Worm (Caenorhabditis elegans) whole organism, young adult: ENCODE measurements around the gene T19D2.3.

Experiments
- B0035.1 ChIP-seq: sonication (generic microtip); optimal IDR thresholded peaks from 2 replicates; lab custom pipeline; 2016; ENCODE audit warnings: missing genetic modification characterization, mild to moderate bottlenecking, missing compliant biosample characterization, missing genotype, missing genetic modification reagents
- C17E4.6 ChIP-seq: fragments of 200-800 bp; sonication (Bioruptor generic); IDR thresholded peaks from 2 replicates; pipeline ENCODE4 v1.3.6; 2022; ENCODE audit warnings: missing genetic modification reagents, missing genetic modification characterization, missing compliant biosample characterization
- F52B5.7 ChIP-seq: sonication (generic microtip); optimal IDR thresholded peaks from 2 replicates; lab custom pipeline; 2016; ENCODE audit warnings: mild to moderate bottlenecking, missing genetic modification characterization, missing compliant biosample characterization
- F55B11.4 ChIP-seq: sonication (generic microtip); optimal IDR thresholded peaks from 2 replicates; lab custom pipeline; 2016; ENCODE audit warnings: missing compliant biosample characterization, missing genetic modification characterization, borderline replicate concordance; ENCODE audit not compliant: insufficient read depth
- K12H6.12 ChIP-seq: fragments of 200-800 bp; sonication (Bioruptor generic); optimal IDR thresholded peaks from 2 replicates; lab custom pipeline; 2018; ENCODE audit warnings: mild to moderate bottlenecking, missing genetic modification characterization, missing compliant biosample characterization
- T07F8.4 ChIP-seq: sonication (generic microtip); optimal IDR thresholded peaks from 2 replicates; lab custom pipeline; 2016; ENCODE audit warnings: mild to moderate bottlenecking, missing genetic modification characterization, moderate library complexity, missing compliant biosample characterization
- Y56A3A.18 ChIP-seq: fragments of 200-800 bp; sonication (Bioruptor generic); IDR thresholded peaks from 2 replicates; pipeline ENCODE4 v1.3.6; 2022; ENCODE audit warnings: missing genetic modification reagents, missing genetic modification characterization, missing compliant biosample characterization
- Y67H2A.10 ChIP-seq: fragments of 200-800 bp; sonication (Bioruptor generic); conservative IDR thresholded peaks from 2 replicates; pipeline ENCODE4 v1.3.6; 2022; ENCODE audit warnings: missing genetic modification reagents, missing genetic modification characterization, missing compliant biosample characterization
- Y79H2A.3 ChIP-seq: fragments of 200-800 bp; sonication (Bioruptor generic); conservative IDR thresholded peaks from 2 replicates; pipeline ENCODE4 v1.3.6; 2022; ENCODE audit warnings: missing genetic modification reagents, missing genetic modification characterization, missing compliant biosample characterization
- Y95B8A.8 ChIP-seq: fragments of 200-800 bp; sonication (Bioruptor generic); IDR thresholded peaks from 2 replicates; pipeline ENCODE4 v1.3.6; 2022; ENCODE audit warnings: missing genetic modification reagents, missing genetic modification characterization, missing compliant biosample characterization
- ZK185.1 ChIP-seq: sonication (generic microtip); optimal IDR thresholded peaks from 2 replicates; lab custom pipeline; 2016; ENCODE audit warnings: mild to moderate bottlenecking, missing genetic modification characterization, missing compliant biosample characterization; ENCODE audit not compliant: poor library complexity, severe bottlenecking
- ama-1 ChIP-seq, 3 experiments: fragments of 150-350 bp in 1 of 3; sonication (generic microtip) in 2 of 3; optimal IDR thresholded peaks; 2 replicates each; lab custom pipeline; 2014 to 2018; ENCODE audit warnings: missing biosample characterization in 2 of 3, missing genetic modification characterization in 2 of 3, missing genetic modification reagents in 2 of 3
- athp-1 ChIP-seq: sonication (generic microtip); optimal IDR thresholded peaks from 2 replicates; lab custom pipeline; 2017; ENCODE audit warnings: mild to moderate bottlenecking, missing genetic modification characterization, missing compliant biosample characterization
- attf-3 ChIP-seq: fragments of 200-800 bp; sonication (Bioruptor generic); conservative IDR thresholded peaks from 2 replicates; pipeline ENCODE4 v1.3.6; 2022; ENCODE audit warnings: missing genetic modification reagents, missing genetic modification characterization, missing compliant biosample characterization
- attf-5 ChIP-seq: fragments of 200-800 bp; sonication (Bioruptor generic); optimal IDR thresholded peaks from 2 replicates; lab custom pipeline; 2018; ENCODE audit warnings: mild to moderate bottlenecking, missing genetic modification characterization, missing compliant biosample characterization
- attf-6 ChIP-seq: fragments of 200-800 bp; sonication (Bioruptor generic); IDR thresholded peaks from 2 replicates; pipeline ENCODE4 v1.3.6; 2022; ENCODE audit warnings: missing genetic modification reagents, missing genetic modification characterization, missing compliant biosample characterization
- ccch-3 ChIP-seq: fragments of 200-800 bp; sonication (Bioruptor generic); optimal IDR thresholded peaks from 2 replicates; lab custom pipeline; 2018; ENCODE audit warnings: mild to moderate bottlenecking, missing genetic modification characterization, missing compliant biosample characterization
- cebp-1 ChIP-seq, 2 experiments: fragments of 200-800 bp in 1 of 2; sonication (Bioruptor generic) in 1 of 2; sonication (generic microtip) in 1 of 2; IDR thresholded peaks in 1 of 2; optimal IDR thresholded peaks in 1 of 2; 2 replicates each; pipeline versions ENCODE4 v1.3.6 to Lab custom; 2017 to 2022; ENCODE audit warnings: missing compliant biosample characterization in 2 of 2, missing genetic modification characterization in 2 of 2, mild to moderate bottlenecking in 1 of 2, missing genetic modification reagents in 1 of 2, moderate library complexity in 1 of 2
- ceh-58 ChIP-seq: fragments of 200-800 bp; sonication (Bioruptor generic); IDR thresholded peaks from 2 replicates; pipeline ENCODE4 v1.3.6; 2022; ENCODE audit warnings: missing genetic modification characterization, missing compliant biosample characterization
- ceh-79 ChIP-seq: sonication (generic microtip); optimal IDR thresholded peaks from 2 replicates; lab custom pipeline; 2017; ENCODE audit warnings: mild to moderate bottlenecking, missing genetic modification characterization, missing compliant biosample characterization
- chd-7 ChIP-seq: sonication (generic microtip); optimal IDR thresholded peaks from 2 replicates; lab custom pipeline; 2016; ENCODE audit warnings: mild to moderate bottlenecking, missing genetic modification characterization, moderate library complexity, missing compliant biosample characterization
- die-1 ChIP-seq: sonication (generic microtip); optimal IDR thresholded peaks from 2 replicates; lab custom pipeline; 2016; ENCODE audit warnings: missing genotype, mild to moderate bottlenecking, missing genetic modification characterization, missing compliant biosample characterization
- egl-18 ChIP-seq: fragments of 200-800 bp; sonication (Bioruptor generic); IDR thresholded peaks from 2 replicates; pipeline ENCODE4 v1.3.6; 2022; ENCODE audit warnings: missing genetic modification reagents, missing genetic modification characterization, missing compliant biosample characterization
- ekl-4 ChIP-seq: fragments of 200-800 bp; sonication (Bioruptor generic); IDR thresholded peaks from 2 replicates; pipeline ENCODE4 v1.3.6; 2022; ENCODE audit warnings: missing genetic modification reagents, missing genetic modification characterization, missing compliant biosample characterization
- fkh-3 ChIP-seq: sonication (generic microtip); optimal IDR thresholded peaks from 2 replicates; lab custom pipeline; 2016; ENCODE audit warnings: mild to moderate bottlenecking, missing genetic modification characterization, missing compliant biosample characterization
- gei-17 ChIP-seq: fragments of 200-800 bp; sonication (Bioruptor generic); optimal IDR thresholded peaks from 2 replicates; lab custom pipeline; 2018; ENCODE audit warnings: mild to moderate bottlenecking, missing genetic modification characterization, missing compliant biosample characterization
- him-1 ChIP-seq: sonication (generic microtip); optimal IDR thresholded peaks from 2 replicates; lab custom pipeline; 2016; ENCODE audit warnings: missing genotype, missing genetic modification reagents, missing genetic modification characterization, missing compliant biosample characterization
- hlh-12 ChIP-seq: sonication (generic microtip); optimal IDR thresholded peaks from 2 replicates; lab custom pipeline; 2016; ENCODE audit warnings: missing genetic modification characterization, missing compliant biosample characterization
- hmg-1.2 ChIP-seq: fragments of 200-800 bp; sonication (Bioruptor generic); IDR thresholded peaks from 2 replicates; pipeline ENCODE4 v1.3.6; 2022; ENCODE audit warnings: missing genetic modification reagents, missing genetic modification characterization, missing compliant biosample characterization
- lin-35 ChIP-seq, 3 experiments: fragments of 150-350 bp in 2 of 3; sonication (generic microtip) in 1 of 3; optimal IDR thresholded peaks; 2 replicates each; lab custom pipeline; 2014 to 2018; ENCODE audit warnings: missing biosample characterization in 3 of 3, missing genetic modification characterization in 3 of 3, missing genetic modification reagents in 3 of 3
- lsy-27 ChIP-seq: sonication (generic microtip); optimal IDR thresholded peaks from 2 replicates; lab custom pipeline; 2017; ENCODE audit warnings: missing genetic modification characterization, mild to moderate bottlenecking, missing compliant biosample characterization, antibody characterized with exemption, missing genotype, borderline replicate concordance; ENCODE audit not compliant: insufficient read depth
- madf-10 ChIP-seq: sonication (generic microtip); optimal IDR thresholded peaks from 2 replicates; lab custom pipeline; 2016; ENCODE audit warnings: mild to moderate bottlenecking, missing genetic modification characterization, missing compliant biosample characterization
- madf-8 ChIP-seq: fragments of 200-800 bp; sonication (Bioruptor generic); conservative IDR thresholded peaks from 2 replicates; pipeline ENCODE4 v1.3.6; 2022; ENCODE audit warnings: missing genetic modification reagents, missing genetic modification characterization, missing compliant biosample characterization
- nfya-2 ChIP-seq: fragments of 200-800 bp; sonication (Bioruptor generic); IDR thresholded peaks from 2 replicates; pipeline ENCODE4 v1.3.6; 2022; ENCODE audit warnings: missing genetic modification reagents, missing genetic modification characterization, missing compliant biosample characterization
- nfyb-1 ChIP-seq: fragments of 200-800 bp; sonication (Bioruptor generic); IDR thresholded peaks from 2 replicates; pipeline ENCODE4 v1.3.6; 2022; ENCODE audit warnings: missing genetic modification reagents, missing genetic modification characterization, missing compliant biosample characterization
- nhr-120 ChIP-seq: fragments of 200-800 bp; sonication (Bioruptor generic); IDR thresholded peaks from 2 replicates; pipeline ENCODE4 v1.3.6; 2022; ENCODE audit warnings: missing genetic modification characterization, missing compliant biosample characterization
- nhr-27 ChIP-seq: fragments of 200-800 bp; sonication (Bioruptor generic); optimal IDR thresholded peaks from 2 replicates; lab custom pipeline; 2018; ENCODE audit warnings: mild to moderate bottlenecking, missing genetic modification characterization, moderate library complexity, missing compliant biosample characterization
- nhr-80 ChIP-seq: sonication (generic microtip); optimal IDR thresholded peaks from 2 replicates; lab custom pipeline; 2016; ENCODE audit warnings: missing genetic modification characterization, missing compliant biosample characterization
- snpc-1.1 ChIP-seq: sonication (generic microtip); optimal IDR thresholded peaks from 2 replicates; lab custom pipeline; 2017; ENCODE audit warnings: missing genetic modification characterization, mild to moderate bottlenecking, missing compliant biosample characterization, antibody characterized with exemption, moderate library complexity, missing genotype, missing genetic modification reagents; ENCODE audit not compliant: insufficient read depth
- sptf-2 ChIP-seq: fragments of 200-800 bp; sonication (Bioruptor generic); optimal IDR thresholded peaks from 2 replicates; lab custom pipeline; 2018; ENCODE audit warnings: mild to moderate bottlenecking, missing genetic modification characterization, missing compliant biosample characterization
- tbp1 ChIP-seq: fragments of 200-800 bp; sonication (Bioruptor generic); optimal IDR thresholded peaks from 2 replicates; lab custom pipeline; 2018; ENCODE audit warnings: mild to moderate bottlenecking, missing genetic modification characterization, missing compliant biosample characterization
- xnd-1 ChIP-seq: sonication (generic microtip); optimal IDR thresholded peaks from 2 replicates; lab custom pipeline; 2016; ENCODE audit warnings: missing genotype, missing genetic modification reagents, missing genetic modification characterization, missing compliant biosample characterization
- ztf-25 ChIP-seq: fragments of 200-800 bp; sonication (Bioruptor generic); IDR thresholded peaks from 2 replicates; pipeline ENCODE4 v1.3.6; 2022; ENCODE audit warnings: missing genetic modification reagents, missing genetic modification characterization, missing compliant biosample characterization
- ztf-28 ChIP-seq: fragments of 200-800 bp; sonication (Bioruptor generic); IDR thresholded peaks from 2 replicates; pipeline ENCODE4 v1.3.6; 2022; ENCODE audit warnings: missing genetic modification reagents, missing genetic modification characterization, missing compliant biosample characterization

Gene T19D2.3

DNA sequence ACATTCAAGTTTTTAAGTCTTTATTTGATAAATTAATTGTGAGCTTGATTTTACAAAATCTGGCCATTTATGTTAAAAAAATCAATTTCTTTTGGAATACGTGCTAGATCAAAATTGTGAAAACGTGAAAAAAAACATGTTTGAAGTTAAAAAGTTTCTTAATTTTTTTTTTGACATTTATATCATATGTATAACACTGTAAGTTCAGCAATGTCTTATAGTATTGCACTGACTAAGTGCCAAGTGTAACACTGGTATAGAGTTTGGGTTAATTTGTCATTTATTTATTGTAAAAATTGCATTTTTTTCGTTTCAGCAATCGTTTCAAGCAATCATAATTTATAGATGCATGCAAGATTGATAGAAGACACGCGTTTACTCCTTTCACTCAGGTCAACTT lies 1.2 kb upstream of the T19D2.3 start:
- TF ChIP-seq hlh-12, result no peak
- TF ChIP-seq madf-8 (GFP tag; lab: Robert Waterston, UW), result no peak

ce11 chrX:3942267-3942666 lies 3.2 kb downstream of the T19D2.3 start, which contains the start of gene T19D2.13:
TSS of gene T19D2.13 (minus strand) at chrX:3942367.
- no peak for TF ChIP-seq ceh-58 (GFP tag; lab: Robert Waterston, UW)
- no peak for TF ChIP-seq madf-10 (tag; lab: Kevin White, UChicago)
- no peak for TF ChIP-seq egl-18 (GFP tag; lab: Robert Waterston, UW)
- TF ChIP-seq attf-6 (GFP tag; lab: Robert Waterston, UW), result no peak
- TF ChIP-seq xnd-1 (tag; lab: Kevin White, UChicago), result no peak
- TF ChIP-seq B0035.1, result no peak
- TF ChIP-seq chd-7 (tag; lab: Kevin White, UChicago), result no peak
- no peak for TF ChIP-seq ama-1 (optimal IDR thresholded peaks at IDR 0.05; lab: Kevin White, UChicago)
- TF ChIP-seq ama-1 (GFP tag; optimal IDR thresholded peaks at IDR 0.05; lab: Kevin White, UChicago), result no peak
- TF ChIP-seq T07F8.4 (tag; lab: Kevin White, UChicago), result no peak
- TF ChIP-seq ceh-79, result no peak
- no peak for TF ChIP-seq attf-3
- TF ChIP-seq K12H6.12 (tag; lab: Kevin White, UChicago), result no peak
- TF ChIP-seq nhr-120 (GFP tag; lab: Robert Waterston, UW), result no peak
- no peak for TF ChIP-seq nhr-27
- no peak for TF ChIP-seq ztf-28 (GFP tag; lab: Robert Waterston, UW)
- no peak for TF ChIP-seq Y95B8A.8 (GFP tag; lab: Robert Waterston, UW)

- TF ChIP-seq die-1 (tag; lab: Kevin White, UChicago), result no peak
- no peak for TF ChIP-seq fkh-3 (tag; lab: Kevin White, UChicago)
- TF ChIP-seq tbp1 (GFP tag; lab: Kevin White, UChicago), result no peak
- TF ChIP-seq attf-5, result no peak
- no peak for TF ChIP-seq sptf-2 (GFP tag; lab: Kevin White, UChicago)
- no peak for TF ChIP-seq Y79H2A.3 (GFP tag; lab: Robert Waterston, UW)
- no peak for TF ChIP-seq Y56A3A.18 (GFP tag; lab: Robert Waterston, UW)
- TF ChIP-seq ztf-25 (GFP tag; lab: Robert Waterston, UW), result no peak
- TF ChIP-seq egl-18 (GFP tag; lab: Robert Waterston, UW), result no peak
- no peak for TF ChIP-seq F52B5.7 (tag; lab: Kevin White, UChicago)
- TF ChIP-seq Y67H2A.10 (GFP tag; lab: Robert Waterston, UW), result no peak
- no peak for TF ChIP-seq B0035.1
- TF ChIP-seq hmg-1.2, result no peak
- TF ChIP-seq ztf-28 (GFP tag; lab: Robert Waterston, UW), result no peak
- TF ChIP-seq him-1, result no peak
- TF ChIP-seq snpc-1.1 (tag; lab: Kevin White, UChicago), result no peak
- no peak for TF ChIP-seq nfya-2 (GFP tag; lab: Robert Waterston, UW)
- TF ChIP-seq F55B11.4 (tag; lab: Kevin White, UChicago), result no peak
- no peak for TF ChIP-seq ekl-4 (GFP tag; lab: Robert Waterston, UW)
- no peak for TF ChIP-seq nhr-80 (tag; lab: Kevin White, UChicago)
These were observed 4.2 kb downstream of the T19D2.3 start, which contains the start of gene ptp-4A2 for ce11 chrX:3943213-3943612. TSS of gene ptp-4A2 (minus strand) at chrX:3943313.

DNA sequence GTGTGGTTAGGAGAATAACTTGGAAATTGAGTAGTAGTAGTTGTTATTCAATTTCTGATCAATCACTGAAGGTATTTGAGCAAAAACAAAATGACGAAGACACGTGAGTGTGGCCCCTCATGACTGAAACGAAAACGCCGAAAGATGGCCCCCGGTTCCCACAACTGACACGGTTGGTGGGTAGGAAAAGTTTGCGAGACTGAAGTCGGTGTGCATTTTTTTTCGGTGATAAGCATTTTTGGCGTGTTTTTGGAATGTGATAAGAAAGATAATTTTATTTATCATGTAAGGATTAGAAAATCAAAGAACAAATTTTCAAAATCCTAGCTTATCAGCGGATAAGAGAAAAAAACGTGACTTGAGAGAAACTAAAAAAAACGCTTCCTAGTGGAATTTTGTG lies 5.0 kb downstream of the T19D2.3 start:
- no peak for TF ChIP-seq cebp-1 (GFP tag; IDR thresholded peaks at IDR 0.05; lab: Robert Waterston, UW)
- peak; percentile 5 for TF ChIP-seq cebp-1 (tag; optimal IDR thresholded peaks at IDR 0.05; lab: Kevin White, UChicago)
- TF ChIP-seq C17E4.6 (GFP tag; lab: Robert Waterston, UW), result no peak
- no peak for TF ChIP-seq lsy-27 (tag; lab: Kevin White, UChicago)
- TF ChIP-seq lin-35 (GFP tag; optimal IDR thresholded peaks at IDR 0.05; lab: Kevin White, UChicago), result no peak
- TF ChIP-seq gei-17 (GFP tag; lab: Kevin White, UChicago), result no peak
- no peak for TF ChIP-seq ccch-3
- peak; percentile 57 for TF ChIP-seq nhr-80 (tag; lab: Kevin White, UChicago)
- no peak for TF ChIP-seq ZK185.1 (tag; lab: Kevin White, UChicago)
- TF ChIP-seq athp-1 (tag; lab: Kevin White, UChicago), result no peak
- no peak for TF ChIP-seq attf-3
- TF ChIP-seq nfyb-1 (GFP tag; lab: Robert Waterston, UW), result 0 out of 2 replicates have a peak, but pooled peaks have one; percentile 8
